Fruit fly (Drosophila melanogaster): ENCODE data around the gene CG14565.
A peak's percentile ranks its signal among the peaks of the same experiment; 100 is the strongest.

The CG14565 gene

DNA sequence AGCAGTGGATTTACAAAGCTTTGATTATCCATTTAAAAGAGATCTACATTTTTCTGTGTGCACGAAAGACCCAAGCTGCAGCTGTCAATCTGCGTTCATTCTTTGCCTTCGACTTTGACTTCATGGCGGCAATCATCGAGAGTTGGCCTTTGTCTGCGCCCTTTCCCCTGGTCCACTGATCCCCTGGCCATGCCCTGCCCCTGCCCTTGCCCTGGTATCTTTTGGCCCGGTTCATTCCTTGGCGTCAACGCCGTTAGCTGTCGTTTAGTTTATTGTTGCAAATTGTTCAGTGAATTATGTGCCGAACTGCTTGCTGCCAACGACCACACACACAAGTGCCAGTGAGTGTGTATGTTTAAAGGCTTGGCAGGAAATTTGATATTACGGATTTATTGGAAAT, 43.1 kb downstream of the CG14565 start:
- TF ChIP-seq EcR (GFP tag; optimal IDR thresholded peaks at IDR 0.05) (peak; percentile 66), Ets98B (GFP tag; IDR thresholded peaks at IDR 0.05) (no peak)

DNA sequence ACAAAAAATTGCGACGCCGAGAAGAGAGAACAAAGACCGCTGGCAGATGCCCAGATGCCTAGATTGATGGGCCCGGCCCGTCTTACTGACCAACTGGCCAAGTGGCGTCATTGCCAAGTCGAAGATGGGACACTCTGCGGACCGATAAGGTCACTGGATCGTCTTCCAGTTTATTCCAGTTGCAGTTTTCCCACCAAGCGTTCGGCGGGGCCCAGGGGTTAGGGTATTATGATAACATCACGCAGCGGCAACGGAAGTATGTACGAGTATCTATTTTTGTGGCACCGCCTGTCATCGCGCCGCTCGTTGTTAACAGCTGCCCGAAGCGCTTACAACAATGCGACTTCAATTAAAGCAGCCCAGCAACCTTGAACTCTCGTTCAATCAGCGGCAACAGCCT, 44.0 kb downstream of the CG14565 start:
- TF ChIP-seq CG32121 (GFP tag; IDR thresholded peaks at IDR 0.05): no peak
- peak; percentile 75 for TF ChIP-seq EcR (GFP tag; optimal IDR thresholded peaks at IDR 0.05)
- TF ChIP-seq CG9948 (tag; optimal IDR thresholded peaks at IDR 0.05): no peak
- no peak for TF ChIP-seq CG34367 (tag; optimal IDR thresholded peaks at IDR 0.05)
- no peak for TF ChIP-seq CG4496 (GFP tag; IDR thresholded peaks at IDR 0.05)
- no peak for TF ChIP-seq gl (tag; optimal IDR thresholded peaks at IDR 0.05)
- peak; percentile 16 for TF ChIP-seq CG13204 (GFP tag; optimal IDR thresholded peaks at IDR 0.05)

DNA sequence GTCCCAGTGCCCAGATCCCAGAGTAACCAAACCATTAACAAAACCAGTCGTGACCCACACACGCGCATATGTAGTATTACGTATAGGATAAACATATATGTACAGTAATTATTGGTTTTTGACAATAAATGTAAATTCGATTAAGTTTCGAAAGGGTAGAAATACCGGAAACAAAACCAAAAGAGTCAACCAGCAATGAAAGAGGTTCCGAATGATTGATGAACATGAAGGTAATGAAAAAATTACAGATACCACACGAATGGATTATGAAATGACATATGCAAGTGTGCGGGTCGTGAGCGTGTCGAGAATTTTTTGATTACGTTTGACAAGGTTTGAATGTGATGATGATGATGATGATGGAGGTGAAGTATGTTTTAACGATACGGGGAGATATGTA, 49.4 kb downstream of the CG14565 start:
- no peak for TF ChIP-seq CG34367 (tag; optimal IDR thresholded peaks at IDR 0.05)
- TF ChIP-seq CG14655 (GFP tag; optimal IDR thresholded peaks at IDR 0.05): no peak
- no peak for TF ChIP-seq Ets98B (GFP tag; IDR thresholded peaks at IDR 0.05)
- TF ChIP-seq CG13204 (GFP tag; optimal IDR thresholded peaks at IDR 0.05): peak; percentile 0

Measured in whole organism, pupa.